Fruit fly (Drosophila melanogaster) whole organism, embryonic: ENCODE data around the gene caz.

Experiments
- BEAF-32 ChIP-seq: fragments of 200-800 bp; sonication (Bioruptor generic); optimal IDR thresholded peaks from 3 replicates; lab custom pipeline; 2017; ENCODE audit warnings: missing biosample characterization, missing genetic modification characterization, mild to moderate bottlenecking, moderate library complexity, missing genetic modification reagents
- CG10209 ChIP-seq: fragments of 200-800 bp; sonication (Bioruptor generic); optimal IDR thresholded peaks from 3 replicates; lab custom pipeline; 2017; ENCODE audit warnings: missing biosample characterization, mild to moderate bottlenecking, missing genetic modification characterization, missing genetic modification reagents
- CG10654 ChIP-seq: fragments of 200-800 bp; sonication (Bioruptor generic); optimal IDR thresholded peaks from 2 replicates; lab custom pipeline; 2016; ENCODE audit warnings: missing biosample characterization, missing genetic modification characterization
- CG10959 ChIP-seq: fragments of 200-800 bp; sonication (Bioruptor generic); IDR thresholded peaks from 2 replicates; pipeline ENCODE4 v1.3.6; 2022; ENCODE audit warnings: missing biosample characterization, missing genetic modification characterization
- CG11247 ChIP-seq: fragments of 200-800 bp; sonication (Bioruptor generic); IDR thresholded peaks from 2 replicates; pipeline ENCODE4 v1.3.6; 2022; ENCODE audit warnings: missing biosample characterization, missing genetic modification characterization
- CG11695 ChIP-seq: fragments of 200-800 bp; sonication (Bioruptor generic); IDR thresholded peaks from 3 replicates; pipeline ENCODE4 v1.3.6; 2022; ENCODE audit warnings: missing biosample characterization, missing genetic modification characterization
- CG13287 ChIP-seq: fragments of 200-800 bp; sonication (Bioruptor generic); IDR thresholded peaks from 2 replicates; pipeline ENCODE4 v1.3.6; 2022; ENCODE audit warnings: missing biosample characterization, missing genetic modification characterization; ENCODE audit not compliant: partially characterized antibody
- CG15601 ChIP-seq: fragments of 200-800 bp; sonication (Bioruptor generic); optimal IDR thresholded peaks from 3 replicates; lab custom pipeline; 2019; ENCODE audit warnings: missing biosample characterization, mild to moderate bottlenecking, missing genetic modification characterization, moderate library complexity
- CG1603 ChIP-seq: fragments of 200-800 bp; sonication (Bioruptor generic); optimal IDR thresholded peaks from 2 replicates; lab custom pipeline; 2019; ENCODE audit warnings: missing biosample characterization, mild to moderate bottlenecking, missing genetic modification characterization, moderate library complexity
- CG30431 ChIP-seq: fragments of 200-800 bp; sonication (Bioruptor generic); optimal IDR thresholded peaks from 2 replicates; lab custom pipeline; 2017; ENCODE audit warnings: missing biosample characterization, missing genetic modification characterization
- CG3163 ChIP-seq: fragments of 200-800 bp; sonication (Bioruptor generic); optimal IDR thresholded peaks from 3 replicates; lab custom pipeline; 2016; ENCODE audit warnings: missing biosample characterization, missing genetic modification characterization
- CG34376 ChIP-seq: fragments of 200-800 bp; sonication (Bioruptor generic); optimal IDR thresholded peaks from 2 replicates; lab custom pipeline; 2018; ENCODE audit warnings: missing biosample characterization, mild to moderate bottlenecking, missing genetic modification characterization
- CG4282 ChIP-seq: fragments of 200-800 bp; sonication (Bioruptor generic); optimal IDR thresholded peaks from 2 replicates; lab custom pipeline; 2016; ENCODE audit warnings: missing biosample characterization, missing genetic modification characterization
- CG4360 ChIP-seq: fragments of 200-800 bp; sonication (Bioruptor generic); IDR thresholded peaks from 2 replicates; pipeline ENCODE4 v1.3.6; 2022; ENCODE audit warnings: missing biosample characterization, missing genetic modification characterization
- CG7839 ChIP-seq: fragments of 200-800 bp; sonication (Bioruptor generic); optimal IDR thresholded peaks from 3 replicates; lab custom pipeline; 2018; ENCODE audit warnings: missing biosample characterization, mild to moderate bottlenecking, missing genetic modification characterization, moderate library complexity
- CG7963 ChIP-seq: fragments of 200-800 bp; sonication (Bioruptor generic); IDR thresholded peaks from 3 replicates; pipeline ENCODE4 v1.3.6; 2022; ENCODE audit warnings: missing biosample characterization, missing genetic modification characterization; ENCODE audit not compliant: partially characterized antibody
- CG9797 ChIP-seq: fragments of 200-800 bp; sonication (Bioruptor generic); optimal IDR thresholded peaks from 3 replicates; lab custom pipeline; 2018; ENCODE audit warnings: missing biosample characterization, mild to moderate bottlenecking, missing genetic modification characterization
- D ChIP-seq, 2 experiments: fragments of 200-800 bp in 1 of 2; fragments of >200 bp in 1 of 2; sonication (Bioruptor generic) in 1 of 2; optimal IDR thresholded peaks; 2 replicates in 1 of 2; 3 replicates in 1 of 2; lab custom pipeline; 2017; ENCODE audit warnings: mild to moderate bottlenecking in 1 of 2, missing biosample characterization in 1 of 2, missing genetic modification characterization in 1 of 2, missing genetic modification reagents in 1 of 2
- D19A ChIP-seq: fragments of 200-800 bp; optimal IDR thresholded peaks from 3 replicates; lab custom pipeline; 2019; ENCODE audit warnings: missing biosample characterization, mild to moderate bottlenecking, missing genetic modification characterization, moderate library complexity
- E2f1 ChIP-seq: fragments of 200-800 bp; sonication (Bioruptor generic); IDR thresholded peaks from 2 replicates; pipeline ENCODE4 v1.3.6; 2022; ENCODE audit warnings: missing biosample characterization, missing genetic modification characterization
- Fer3 ChIP-seq: fragments of 200-800 bp; sonication (Bioruptor generic); optimal IDR thresholded peaks from 2 replicates; lab custom pipeline; 2018; ENCODE audit warnings: missing biosample characterization, mild to moderate bottlenecking, missing genetic modification characterization, moderate library complexity
- HLH4C ChIP-seq: fragments of 200-800 bp; sonication (Bioruptor generic); IDR thresholded peaks from 3 replicates; pipeline ENCODE4 v1.3.6; 2022; ENCODE audit warnings: missing biosample characterization, missing genetic modification characterization; ENCODE audit not compliant: partially characterized antibody
- Hr51 ChIP-seq, 2 experiments: fragments of 200-800 bp; sonication (Bioruptor generic); optimal IDR thresholded peaks; 2 replicates in 1 of 2; 3 replicates in 1 of 2; lab custom pipeline; 2016 to 2018; ENCODE audit warnings: missing biosample characterization in 2 of 2, missing genetic modification characterization in 2 of 2, mild to moderate bottlenecking in 1 of 2, moderate library complexity in 1 of 2
- Lpt ChIP-seq: fragments of >200 bp; optimal IDR thresholded peaks from 2 replicates; lab custom pipeline; 2018; ENCODE audit warnings: missing biosample characterization, missing genetic modification characterization
- MBD-R2 ChIP-seq: fragments of 200-800 bp; sonication (Bioruptor generic); IDR thresholded peaks from 2 replicates; pipeline ENCODE4 v1.3.6; 2022; ENCODE audit warnings: missing biosample characterization, missing genetic modification characterization
- MESR4 ChIP-seq: fragments of 200-800 bp; sonication (Bioruptor generic); optimal IDR thresholded peaks from 2 replicates; lab custom pipeline; 2018; ENCODE audit warnings: missing biosample characterization, mild to moderate bottlenecking, missing genetic modification characterization, moderate library complexity
- MTF-1 ChIP-seq: fragments of 200-800 bp; sonication (Bioruptor generic); optimal IDR thresholded peaks from 2 replicates; lab custom pipeline; 2018; ENCODE audit warnings: missing biosample characterization, mild to moderate bottlenecking, missing genetic modification characterization, borderline replicate concordance
- Myb ChIP-seq: fragments of 200-800 bp; sonication (Bioruptor generic); optimal IDR thresholded peaks from 2 replicates; lab custom pipeline; 2016; ENCODE audit warnings: missing biosample characterization, missing genetic modification characterization
- NC2α ChIP-seq: fragments of 200-800 bp; sonication (Bioruptor generic); optimal IDR thresholded peaks from 2 replicates; lab custom pipeline; 2016; ENCODE audit warnings: missing biosample characterization, missing genetic modification characterization
- Neu2 ChIP-seq: fragments of 200-800 bp; sonication (Bioruptor generic); optimal IDR thresholded peaks from 3 replicates; lab custom pipeline; 2016; ENCODE audit warnings: missing biosample characterization, missing genetic modification characterization, borderline replicate concordance
- Scr ChIP-seq: fragments of 200-800 bp; sonication (Bioruptor generic); IDR thresholded peaks from 2 replicates; pipeline ENCODE4 v1.3.6; 2022; ENCODE audit warnings: missing biosample characterization, missing genetic modification characterization; ENCODE audit not compliant: partially characterized antibody
- Sox100B ChIP-seq: fragments of 200-800 bp; sonication (Bioruptor generic); optimal IDR thresholded peaks from 3 replicates; lab custom pipeline; 2018; ENCODE audit warnings: missing biosample characterization, mild to moderate bottlenecking, missing genetic modification characterization
- bcd ChIP-seq: fragments of 200-800 bp; sonication (Bioruptor generic); optimal IDR thresholded peaks from 2 replicates; lab custom pipeline; 2017; ENCODE audit warnings: missing biosample characterization, mild to moderate bottlenecking, missing genetic modification characterization
- dmrt11E ChIP-seq: fragments of 200-800 bp; sonication (Bioruptor generic); optimal IDR thresholded peaks from 3 replicates; lab custom pipeline; 2018; ENCODE audit warnings: missing biosample characterization, mild to moderate bottlenecking, missing genetic modification characterization, moderate library complexity
- fd96Cb ChIP-seq: fragments of 200-800 bp; sonication (Bioruptor generic); optimal IDR thresholded peaks from 2 replicates; lab custom pipeline; 2018; ENCODE audit warnings: missing biosample characterization, mild to moderate bottlenecking, missing genetic modification characterization, moderate library complexity
- inv ChIP-seq: fragments of 200-800 bp; sonication (Bioruptor generic); IDR thresholded peaks from 2 replicates; pipeline ENCODE4 v1.3.6; 2022; ENCODE audit warnings: missing biosample characterization, missing genetic modification characterization; ENCODE audit not compliant: partially characterized antibody
- lmd ChIP-seq: fragments of 200-800 bp; sonication (Bioruptor generic); IDR thresholded peaks from 2 replicates; pipeline ENCODE4 v1.3.6; 2022; ENCODE audit warnings: missing biosample characterization, missing genetic modification characterization
- nmo ChIP-seq: fragments of 200-800 bp; sonication (Bioruptor generic); optimal IDR thresholded peaks from 2 replicates; lab custom pipeline; 2018; ENCODE audit warnings: missing biosample characterization, mild to moderate bottlenecking, missing genetic modification characterization, moderate library complexity
- pfk ChIP-seq: fragments of 200-800 bp; sonication (Bioruptor generic); optimal IDR thresholded peaks from 2 replicates; lab custom pipeline; 2018; ENCODE audit warnings: missing biosample characterization, mild to moderate bottlenecking, missing genetic modification characterization, moderate library complexity
- phol ChIP-seq: fragments of 200-800 bp; sonication (Bioruptor generic); optimal IDR thresholded peaks from 3 replicates; lab custom pipeline; 2018; ENCODE audit warnings: missing biosample characterization, mild to moderate bottlenecking, missing genetic modification characterization, moderate library complexity
- prd ChIP-seq, 3 experiments: fragments of >200 bp in 2 of 3; fragments of 200-800 bp in 1 of 3; sonication (Bioruptor generic) in 1 of 3; optimal IDR thresholded peaks in 2 of 3; IDR thresholded peaks in 1 of 3; 2 replicates in 2 of 3; 3 replicates in 1 of 3; pipeline versions ENCODE4 v1.3.6 to Lab custom; 2017 to 2022; ENCODE audit warnings: missing biosample characterization in 1 of 3, missing genetic modification characterization in 1 of 3
- ranshi ChIP-seq: fragments of 200-800 bp; sonication (Bioruptor generic); IDR thresholded peaks from 2 replicates; pipeline ENCODE4 v1.3.6; 2022; ENCODE audit warnings: missing biosample characterization, missing genetic modification characterization
- sima ChIP-seq: fragments of 200-800 bp; sonication (Bioruptor generic); optimal IDR thresholded peaks from 2 replicates; lab custom pipeline; 2016; ENCODE audit warnings: missing biosample characterization, missing genetic modification characterization
- tgo ChIP-seq: fragments of 200-800 bp; sonication (Bioruptor generic); IDR thresholded peaks from 3 replicates; pipeline ENCODE4 v1.3.6; 2022; ENCODE audit warnings: missing biosample characterization, missing genetic modification characterization
- toy ChIP-seq: fragments of 200-800 bp; sonication (Bioruptor generic); IDR thresholded peaks from 2 replicates; pipeline ENCODE4 v1.3.6; 2022; ENCODE audit warnings: missing biosample characterization, missing genetic modification characterization
- unc-4 ChIP-seq: fragments of 200-800 bp; sonication (Bioruptor generic); IDR thresholded peaks from 2 replicates; pipeline ENCODE4 v1.3.6; 2022; ENCODE audit warnings: missing biosample characterization, missing genetic modification characterization; ENCODE audit not compliant: partially characterized antibody
- wdn ChIP-seq: fragments of 200-800 bp; sonication (Bioruptor generic); IDR thresholded peaks from 2 replicates; pipeline ENCODE4 v1.3.6; 2022; ENCODE audit warnings: missing biosample characterization, missing genetic modification characterization

caz gene

dm6 chrX:16331562-16332233, 43.1 kb downstream of the caz start (continued):
- TF ChIP-seq prd (optimal IDR thresholded peaks at IDR 0.05; lab: Kevin White, UChicago) (no peak), prd (GFP tag; IDR thresholded peaks at IDR 0.05; lab: Robert Waterston, UW) (no peak), E2f1 (no peak), dmrt11E (no peak), CG1603 (tag; lab: Kevin White, UChicago) (peak; percentile 59), Fer3 (tag; lab: Kevin White, UChicago) (no peak), nmo (GFP tag; lab: Kevin White, UChicago) (peak; percentile 11), tgo (GFP tag; lab: Robert Waterston, UW) (no peak), lmd (no peak), D (optimal IDR thresholded peaks at IDR 0.05; lab: Kevin White, UChicago) (peak; percentile 47), D (GFP tag; optimal IDR thresholded peaks at IDR 0.05; lab: Kevin White, UChicago) (no peak), Hr51 (GFP tag; optimal IDR thresholded peaks at IDR 0.05; lab: Kevin White, UChicago) (no peak), unc-4 (GFP tag; lab: Robert Waterston, UW) (peak; percentile 71), CG9797 (GFP tag; lab: Kevin White, UChicago) (peak; percentile 72), wdn (GFP tag; lab: Robert Waterston, UW) (no peak), toy (GFP tag; lab: Robert Waterston, UW) (no peak), Neu2 (GFP tag; lab: Kevin White, UChicago) (no peak), ranshi (no peak), CG7963 (GFP tag; lab: Robert Waterston, UW) (no peak; the same call in 2 of the 3 replicates), CG13287 (peak; percentile 84), pfk (GFP tag; lab: Kevin White, UChicago) (peak; percentile 95), CG10959 (GFP tag; lab: Robert Waterston, UW) (no peak), CG10654 (GFP tag; lab: Kevin White, UChicago) (no peak), MESR4 (GFP tag; lab: Kevin White, UChicago) (peak; percentile 63), MTF-1 (GFP tag; lab: Kevin White, UChicago) (no peak), CG10209 (GFP tag; lab: Kevin White, UChicago) (no peak), Myb (GFP tag; lab: Kevin White, UChicago) (peak; percentile 84), CG3163 (GFP tag; lab: Kevin White, UChicago) (no peak), NC2α (GFP tag; lab: Kevin White, UChicago) (no peak), CG4282 (GFP tag; lab: Kevin White, UChicago) (no peak), phol (tag; lab: Kevin White, UChicago) (peak; percentile 5), CG11247 (no peak), CG30431 (GFP tag; lab: Kevin White, UChicago) (no peak), Scr (GFP tag; lab: Robert Waterston, UW) (peak; percentile 86), HLH4C (GFP tag; lab: Robert Waterston, UW) (peak; percentile 68), CG15601 (tag; lab: Kevin White, UChicago) (peak; percentile 40), bcd (GFP tag; lab: Kevin White, UChicago) (no peak), CG4360 (GFP tag; lab: Robert Waterston, UW) (no peak), CG7839 (tag; lab: Kevin White, UChicago) (no peak), sima (GFP tag; lab: Kevin White, UChicago) (no peak), D19A (tag; lab: Kevin White, UChicago) (no peak), Sox100B (GFP tag; lab: Kevin White, UChicago) (no peak), inv (GFP tag; lab: Robert Waterston, UW) (peak; percentile 77), fd96Cb (tag; lab: Kevin White, UChicago) (no peak), CG34376 (GFP tag; lab: Kevin White, UChicago) (no peak), BEAF-32 (peak; percentile 86), Lpt (GFP tag; lab: Kevin White, UChicago) (no peak), CG11695 (no peak), MBD-R2 (GFP tag; lab: Robert Waterston, UW) (peak; percentile 47; the same call in 1 of the 2 replicates)
